Fruit fly (Drosophila melanogaster) whole organism, prepupa: ENCODE results near the gene CG6621.

Source experiments
- Blimp-1 ChIP-seq: fragments of 200-800 bp; sonication (Bioruptor generic); optimal IDR thresholded peaks from 3 replicates; lab custom pipeline; 2017; ENCODE audit warnings: missing biosample characterization, missing genetic modification characterization, mild to moderate bottlenecking, moderate library complexity, missing genetic modification reagents
- CG10669 ChIP-seq: fragments of 200-800 bp; sonication (Bioruptor generic); optimal IDR thresholded peaks from 3 replicates; lab custom pipeline; 2018; ENCODE audit warnings: missing biosample characterization, mild to moderate bottlenecking, missing genetic modification characterization, moderate library complexity
- CG11294 ChIP-seq: fragments of 200-800 bp; sonication (Bioruptor generic); IDR thresholded peaks from 2 replicates; pipeline ENCODE4 v1.3.6; 2022; ENCODE audit warnings: missing biosample characterization, missing genetic modification characterization
- CG11902 ChIP-seq: fragments of 200-800 bp; sonication (Bioruptor generic); optimal IDR thresholded peaks from 3 replicates; lab custom pipeline; 2016; ENCODE audit warnings: missing biosample characterization, missing genetic modification characterization
- CG1621 ChIP-seq: fragments of 200-800 bp; sonication (Bioruptor generic); optimal IDR thresholded peaks from 3 replicates; lab custom pipeline; 2018; ENCODE audit warnings: missing biosample characterization, mild to moderate bottlenecking, missing genetic modification characterization
- CG3032 ChIP-seq: fragments of 200-800 bp; optimal IDR thresholded peaks from 2 replicates; lab custom pipeline; 2019; ENCODE audit warnings: missing biosample characterization, mild to moderate bottlenecking, missing genetic modification characterization, moderate library complexity
- CG31627 ChIP-seq: fragments of 200-800 bp; sonication (Bioruptor generic); optimal IDR thresholded peaks from 3 replicates; lab custom pipeline; 2016; ENCODE audit warnings: missing biosample characterization, missing genetic modification characterization
- CG32006 ChIP-seq: fragments of 200-800 bp; sonication (Bioruptor generic); optimal IDR thresholded peaks from 3 replicates; lab custom pipeline; 2017; ENCODE audit warnings: missing biosample characterization, mild to moderate bottlenecking, missing genetic modification characterization
- CG3919 ChIP-seq: fragments of 200-800 bp; sonication (Bioruptor generic); optimal IDR thresholded peaks from 3 replicates; lab custom pipeline; 2016; ENCODE audit warnings: missing biosample characterization, missing genetic modification characterization
- CG6792 ChIP-seq: fragments of 200-800 bp; sonication (Bioruptor generic); optimal IDR thresholded peaks from 3 replicates; lab custom pipeline; 2016; ENCODE audit warnings: missing biosample characterization, missing genetic modification characterization
- CG6854 ChIP-seq: fragments of 200-800 bp; sonication (Bioruptor generic); optimal IDR thresholded peaks from 2 replicates; lab custom pipeline; 2017; ENCODE audit warnings: missing biosample characterization, mild to moderate bottlenecking, missing genetic modification characterization
- CG7368 ChIP-seq: fragments of 200-800 bp; sonication (Bioruptor generic); optimal IDR thresholded peaks from 3 replicates; lab custom pipeline; 2016; ENCODE audit warnings: missing biosample characterization, missing genetic modification characterization
- CG8119 ChIP-seq: fragments of 200-800 bp; sonication (Bioruptor generic); IDR thresholded peaks from 3 replicates; pipeline ENCODE4 v1.3.6; 2022; ENCODE audit warnings: missing biosample characterization, missing genetic modification characterization
- CG9139 ChIP-seq: fragments of 200-800 bp; sonication (Bioruptor generic); optimal IDR thresholded peaks from 3 replicates; lab custom pipeline; 2017; ENCODE audit warnings: missing biosample characterization, mild to moderate bottlenecking, missing genetic modification characterization
- Eip75B ChIP-seq: fragments of 200-800 bp; sonication (Bioruptor generic); optimal IDR thresholded peaks from 3 replicates; lab custom pipeline; 2016; ENCODE audit warnings: missing biosample characterization, missing genetic modification characterization
- Eip78C ChIP-seq: fragments of 200-800 bp; sonication (Bioruptor generic); peaks from one replicate; lab custom pipeline; 2016; ENCODE audit warnings: missing biosample characterization, missing genetic modification characterization
- Eip93F ChIP-seq: fragments of 200-800 bp; sonication (Bioruptor generic); optimal IDR thresholded peaks from 2 replicates; lab custom pipeline; 2016; ENCODE audit warnings: missing biosample characterization, mild to moderate bottlenecking, missing genetic modification characterization
- Ets21C ChIP-seq: fragments of 200-800 bp; sonication (Bioruptor generic); optimal IDR thresholded peaks from 3 replicates; lab custom pipeline; 2016; ENCODE audit warnings: missing biosample characterization, missing genetic modification characterization
- Ets96B ChIP-seq: fragments of 200-800 bp; optimal IDR thresholded peaks from 2 replicates; lab custom pipeline; 2019; ENCODE audit warnings: missing biosample characterization, mild to moderate bottlenecking, missing genetic modification characterization, moderate library complexity
- Gug ChIP-seq: fragments of 200-800 bp; sonication (Bioruptor generic); IDR thresholded peaks from 2 replicates; pipeline ENCODE4 v1.3.6; 2022; ENCODE audit warnings: missing biosample characterization, missing genetic modification characterization
- Hr39 ChIP-seq: fragments of 200-800 bp; sonication (Bioruptor generic); optimal IDR thresholded peaks from 2 replicates; lab custom pipeline; 2016; ENCODE audit warnings: missing biosample characterization, missing genetic modification characterization
- Hr4 ChIP-seq: fragments of 200-800 bp; sonication (Bioruptor generic); optimal IDR thresholded peaks from 3 replicates; lab custom pipeline; 2016; ENCODE audit warnings: missing biosample characterization, missing genetic modification characterization
- Met ChIP-seq: fragments of 200-800 bp; sonication (Bioruptor generic); optimal IDR thresholded peaks from 3 replicates; lab custom pipeline; 2016; ENCODE audit warnings: missing biosample characterization, missing genetic modification characterization
- OdsH ChIP-seq: fragments of 200-800 bp; sonication (Bioruptor generic); optimal IDR thresholded peaks from 3 replicates; lab custom pipeline; 2016; ENCODE audit warnings: missing biosample characterization, missing genetic modification characterization
- Sox102F ChIP-seq: fragments of 200-800 bp; sonication (Bioruptor generic); optimal IDR thresholded peaks from 2 replicates; lab custom pipeline; 2016; ENCODE audit warnings: missing biosample characterization, mild to moderate bottlenecking, missing genetic modification characterization
- Sox14 ChIP-seq: fragments of 200-800 bp; sonication (Bioruptor generic); optimal IDR thresholded peaks from 3 replicates; lab custom pipeline; 2016; ENCODE audit warnings: missing biosample characterization, missing genetic modification characterization
- Sox15 ChIP-seq: fragments of 200-800 bp; sonication (Bioruptor generic); optimal IDR thresholded peaks from 3 replicates; lab custom pipeline; 2016; ENCODE audit warnings: missing biosample characterization, missing genetic modification characterization
- achi ChIP-seq: fragments of 200-800 bp; sonication (Bioruptor generic); optimal IDR thresholded peaks from 3 replicates; lab custom pipeline; 2016; ENCODE audit warnings: missing biosample characterization, missing genetic modification characterization
- acj6 ChIP-seq: fragments of 200-800 bp; sonication (Bioruptor generic); optimal IDR thresholded peaks from 3 replicates; lab custom pipeline; 2016; ENCODE audit warnings: missing biosample characterization, missing genetic modification characterization
- cyc ChIP-seq: fragments of 200-800 bp; sonication (Bioruptor generic); optimal IDR thresholded peaks from 3 replicates; lab custom pipeline; 2016; ENCODE audit warnings: missing biosample characterization, missing genetic modification characterization
- dsx ChIP-seq: fragments of 200-800 bp; optimal IDR thresholded peaks from 3 replicates; lab custom pipeline; 2019; ENCODE audit warnings: missing biosample characterization, mild to moderate bottlenecking, missing genetic modification characterization, moderate library complexity; ENCODE audit not compliant: poor library complexity, severe bottlenecking
- eg ChIP-seq: fragments of 200-800 bp; sonication (Bioruptor generic); IDR thresholded peaks from 3 replicates; pipeline ENCODE4 v1.3.6; 2022; ENCODE audit warnings: missing biosample characterization, missing genetic modification characterization
- esn ChIP-seq: fragments of 200-800 bp; sonication (Bioruptor generic); optimal IDR thresholded peaks from 2 replicates; lab custom pipeline; 2016; ENCODE audit warnings: missing biosample characterization, mild to moderate bottlenecking, missing genetic modification characterization, moderate library complexity
- fd59A ChIP-seq: fragments of 200-800 bp; sonication (Bioruptor generic); optimal IDR thresholded peaks from 2 replicates; lab custom pipeline; 2017; ENCODE audit warnings: missing biosample characterization, mild to moderate bottlenecking, missing genetic modification characterization, missing genetic modification reagents
- fkh ChIP-seq: fragments of 200-800 bp; sonication (Bioruptor generic); optimal IDR thresholded peaks from 3 replicates; lab custom pipeline; 2017; ENCODE audit warnings: missing biosample characterization, mild to moderate bottlenecking, missing genetic modification characterization, moderate library complexity
- lz ChIP-seq: fragments of 200-800 bp; sonication (Bioruptor generic); optimal IDR thresholded peaks from 3 replicates; lab custom pipeline; 2016; ENCODE audit warnings: missing biosample characterization, missing genetic modification characterization
- net ChIP-seq: fragments of 200-800 bp; sonication (Bioruptor generic); optimal IDR thresholded peaks from 3 replicates; lab custom pipeline; 2016; ENCODE audit warnings: missing biosample characterization, missing genetic modification characterization
- pdm3 ChIP-seq: fragments of 200-800 bp; sonication (Bioruptor generic); optimal IDR thresholded peaks from 3 replicates; lab custom pipeline; 2016; ENCODE audit warnings: missing biosample characterization, missing genetic modification characterization
- salr ChIP-seq, 2 experiments: fragments of 200-800 bp; sonication (Bioruptor generic); optimal IDR thresholded peaks; 3 replicates each; lab custom pipeline; 2016 to 2018; ENCODE audit warnings: missing biosample characterization in 2 of 2, missing genetic modification characterization in 2 of 2, mild to moderate bottlenecking in 1 of 2
- ss ChIP-seq, 2 experiments: fragments of 200-800 bp; sonication (Bioruptor generic); optimal IDR thresholded peaks; 2 replicates in 1 of 2; 3 replicates in 1 of 2; lab custom pipeline; 2017 to 2018; ENCODE audit warnings: mild to moderate bottlenecking in 2 of 2, missing biosample characterization in 2 of 2, missing genetic modification characterization in 2 of 2, moderate library complexity in 1 of 2
- svp ChIP-seq: fragments of 200-800 bp; sonication (Bioruptor generic); peaks from one replicate; lab custom pipeline; 2016; ENCODE audit warnings: missing biosample characterization, missing genetic modification characterization
- topi ChIP-seq: fragments of 200-800 bp; sonication (Bioruptor generic); optimal IDR thresholded peaks from 3 replicates; lab custom pipeline; 2016; ENCODE audit warnings: missing biosample characterization, missing genetic modification characterization
- vri ChIP-seq: fragments of 200-800 bp; sonication (Bioruptor generic); optimal IDR thresholded peaks from 3 replicates; lab custom pipeline; 2016; ENCODE audit warnings: missing biosample characterization, mild to moderate bottlenecking, missing genetic modification characterization

CG6621 gene

DNA sequence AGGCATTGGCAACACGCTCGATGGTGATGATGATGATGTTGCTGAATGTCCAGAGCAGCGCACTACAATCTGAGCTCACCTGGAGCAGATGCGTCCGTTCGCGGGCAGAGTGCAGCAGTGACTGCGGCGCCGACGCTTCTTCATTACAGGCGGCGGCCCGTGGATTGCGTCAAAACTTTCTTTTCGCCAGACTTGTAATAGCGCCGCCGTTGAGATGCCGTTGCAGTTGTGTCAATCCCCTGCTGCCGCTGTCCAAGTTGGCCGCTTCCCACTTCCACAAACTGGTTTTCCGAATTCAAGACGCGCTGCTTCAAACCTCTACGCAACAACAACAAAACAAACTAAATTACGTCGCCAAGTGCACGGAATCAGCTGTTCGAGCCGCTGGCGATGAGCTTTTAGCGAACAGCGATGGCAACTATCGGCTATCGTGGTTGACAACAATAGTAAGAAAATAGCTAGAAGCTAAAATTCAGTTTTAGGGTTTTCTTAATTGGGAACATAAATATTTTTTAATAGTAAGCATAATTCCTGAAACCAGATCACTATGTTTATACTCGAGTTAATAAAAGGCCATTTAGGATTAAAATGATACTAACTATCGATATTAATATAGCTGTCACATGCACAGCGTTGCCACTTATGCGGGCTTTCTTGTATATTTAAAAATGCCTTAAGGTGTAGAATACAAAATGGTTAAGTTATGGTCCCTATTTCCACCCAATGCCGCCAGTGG is 11.3 kb downstream of the CG6621 start, which contains the start of gene Tpc1:
Gene Tpc1 (minus strand): TSS at position 365 of the 736 bp plus-strand sequence.
- TF ChIP-seq CG1621 (tag; lab: Kevin White, UChicago) (no peak), CG3919 (peak; percentile 47), pdm3 (GFP tag; lab: Kevin White, UChicago) (peak; percentile 45), achi (peak; percentile 96), ss (GFP tag; optimal IDR thresholded peaks at IDR 0.05; lab: Kevin White, UChicago) (peak in 1 of 2 experiments; percentile 30), Hr4 (GFP tag; lab: Kevin White, UChicago) (peak; percentile 47), Ets96B (tag; lab: Kevin White, UChicago) (peak; percentile 9), fd59A (GFP tag; lab: Kevin White, UChicago) (no peak), Sox102F (GFP tag; lab: Kevin White, UChicago) (peak; percentile 42), CG32006 (GFP tag; lab: Kevin White, UChicago) (peak; percentile 5), Sox15 (GFP tag; lab: Kevin White, UChicago) (no peak), Ets21C (GFP tag; lab: Kevin White, UChicago) (peak; percentile 36), Eip78C (peak; percentile 67), Hr39 (peak; percentile 51), CG8119 (GFP tag; lab: Robert Waterston, UW) (no peak), Met (peak; percentile 39), dsx (GFP tag; lab: Kevin White, UChicago) (peak; percentile 20), CG31627 (peak; percentile 42), eg (GFP tag; lab: Robert Waterston, UW) (peak; percentile 35; the same call in 1 of the 3 replicates), salr (GFP tag; optimal IDR thresholded peaks at IDR 0.05; lab: Kevin White, UChicago) (no peak), CG11902 (GFP tag; lab: Kevin White, UChicago) (no peak), OdsH (peak; percentile 32), CG6854 (GFP tag; lab: Kevin White, UChicago) (peak; percentile 80), CG9139 (GFP tag; lab: Kevin White, UChicago) (no peak), cyc (GFP tag; lab: Kevin White, UChicago) (peak; percentile 15), lz (GFP tag; lab: Kevin White, UChicago) (peak; percentile 50), Eip93F (no peak), Sox14 (GFP tag; lab: Kevin White, UChicago) (peak; percentile 65), CG6792 (GFP tag; lab: Kevin White, UChicago) (no peak), CG3032 (peak; percentile 43), svp (GFP tag; lab: Kevin White, UChicago) (peak; percentile 65), esn (GFP tag; lab: Kevin White, UChicago) (peak; percentile 40), CG10669 (GFP tag; lab: Kevin White, UChicago) (no peak), Blimp-1 (GFP tag; lab: Kevin White, UChicago) (peak; percentile 95), vri (GFP tag; lab: Kevin White, UChicago) (peak; percentile 85), Eip75B (GFP tag; lab: Kevin White, UChicago) (peak; percentile 21)

DNA sequence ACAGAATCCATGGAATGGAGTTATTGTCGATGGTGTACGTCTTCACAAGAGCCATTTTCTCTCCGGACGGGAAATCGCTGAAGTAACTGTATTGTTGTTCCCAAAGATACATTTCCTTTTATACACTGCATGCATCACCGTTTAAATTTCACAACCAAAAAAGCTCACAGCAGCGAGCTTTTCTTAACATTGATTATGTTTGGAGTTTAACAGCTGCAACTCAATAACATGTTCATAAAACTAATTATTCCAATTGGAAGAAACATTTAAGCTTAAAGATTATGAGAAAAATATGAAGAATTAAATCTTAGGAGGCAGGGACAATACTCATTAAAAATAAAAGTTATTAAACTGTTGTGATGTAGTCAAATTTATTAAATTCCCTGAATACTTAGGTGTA is 14.1 kb downstream of the CG6621 start, which contains the start of gene CG14695:
Gene CG14695 (minus strand): TSS at position 101 of the 400 bp plus-strand sequence.
- no peak for TF ChIP-seq Sox102F (GFP tag; lab: Kevin White, UChicago)
- no peak for TF ChIP-seq vri (GFP tag; lab: Kevin White, UChicago)
- no peak for TF ChIP-seq Ets96B (tag; lab: Kevin White, UChicago)
- no peak for TF ChIP-seq net (GFP tag; lab: Kevin White, UChicago)
- TF ChIP-seq CG11294 (GFP tag; lab: Robert Waterston, UW) = no peak
- TF ChIP-seq fkh (GFP tag; lab: Kevin White, UChicago) = no peak
- TF ChIP-seq Ets21C (GFP tag; lab: Kevin White, UChicago) = no peak
- TF ChIP-seq topi = no peak
- TF ChIP-seq Blimp-1 (GFP tag; lab: Kevin White, UChicago) = no peak
- no peak for TF ChIP-seq achi
- no peak for TF ChIP-seq Met
- no peak for TF ChIP-seq CG1621 (tag; lab: Kevin White, UChicago)
- no peak for TF ChIP-seq svp (GFP tag; lab: Kevin White, UChicago)
- no peak for TF ChIP-seq acj6 (GFP tag; lab: Kevin White, UChicago)
- TF ChIP-seq CG32006 (GFP tag; lab: Kevin White, UChicago) = no peak
- no peak for TF ChIP-seq Gug (GFP tag; lab: Robert Waterston, UW)
- TF ChIP-seq pdm3 (GFP tag; lab: Kevin White, UChicago) = no peak
- no peak for TF ChIP-seq CG7368
- TF ChIP-seq OdsH = no peak
- no peak for TF ChIP-seq fd59A (GFP tag; lab: Kevin White, UChicago)
